Worm (Caenorhabditis elegans): Measurements from ENCODE around the gene cfp-1.

Gene cfp-1

ce11 chrIV:14033752-14034570, 43.3 kb upstream of the cfp-1 start (continued):
- TF ChIP-seq alr-1 (tag; optimal IDR thresholded peaks at IDR 0.05; ENCODE audit: borderline replicate concordance) (no peak), sptf-1 (tag; optimal IDR thresholded peaks at IDR 0.05) (no peak), blmp-1 (tag; optimal IDR thresholded peaks at IDR 0.05) (peak; percentile 69), zag-1 (tag; optimal IDR thresholded peaks at IDR 0.05) (peak; percentile 70), dsc-1 (tag; optimal IDR thresholded peaks at IDR 0.05) (peak; percentile 81), fos-1 (tag; optimal IDR thresholded peaks at IDR 0.05) (peak; percentile 70), nhr-90 (tag; optimal IDR thresholded peaks at IDR 0.05; ENCODE audit: poor library complexity) (peak; percentile 56), sup-37 (GFP tag; optimal IDR thresholded peaks at IDR 0.05) (peak; percentile 64), ets-5 (GFP tag; IDR thresholded peaks at IDR 0.05) (no peak), ztf-11 (tag; optimal IDR thresholded peaks at IDR 0.05) (peak; percentile 70 to 85), egl-13 (tag; optimal IDR thresholded peaks at IDR 0.05) (peak; percentile 79), Y116A8C.19 (tag; optimal IDR thresholded peaks at IDR 0.05; ENCODE audit: borderline replicate concordance) (no peak), egl-27 (tag; optimal IDR thresholded peaks at IDR 0.05) (no peak), unc-86 (tag; optimal IDR thresholded peaks at IDR 0.05) (peak; percentile 62), zip-4 (GFP tag; optimal IDR thresholded peaks at IDR 0.05) (peak; percentile 76), ceh-8 (GFP tag; optimal IDR thresholded peaks at IDR 0.05) (peak; percentile 56), fkh-10 (GFP tag; optimal IDR thresholded peaks at IDR 0.05) (peak; percentile 95), nhr-77 (tag; optimal IDR thresholded peaks at IDR 0.05) (peak; percentile 45), nhr-85 (tag) (peak; percentile 86), sox-4 (tag; optimal IDR thresholded peaks at IDR 0.05) (peak; percentile 56), unc-62 (GFP tag; optimal IDR thresholded peaks at IDR 0.05) (no peak), nhr-20 (tag; optimal IDR thresholded peaks at IDR 0.05) (peak; percentile 55), tlp-1 (tag; optimal IDR thresholded peaks at IDR 0.05) (no peak), unc-98 (GFP tag; IDR thresholded peaks at IDR 0.05) (no peak), fkh-8 (tag; optimal IDR thresholded peaks at IDR 0.05) (peak; percentile 83), nhr-237 (tag; optimal IDR thresholded peaks at IDR 0.05) (no peak), hpl-2 (GFP tag; optimal IDR thresholded peaks at IDR 0.05) (peak; percentile 21), rnt-1 (tag; optimal IDR thresholded peaks at IDR 0.05) (peak; percentile 78), dpl-1 (GFP tag; optimal IDR thresholded peaks at IDR 0.05) (peak; percentile 0 to 30 (median 5)), nhr-76 (tag; optimal IDR thresholded peaks at IDR 0.05) (peak; percentile 84), lsy-2 (tag; optimal IDR thresholded peaks at IDR 0.05) (peak; percentile 62 to 64), ceh-88 (GFP tag; IDR thresholded peaks at IDR 0.05) (peak; percentile 76), C04F5.9 (tag; optimal IDR thresholded peaks at IDR 0.05) (no peak), ama-1 (optimal IDR thresholded peaks at IDR 0.05) (peak; percentile 100)

ce11 chrIV:14034571-14034954, 42.7 kb upstream of the cfp-1 start:
- TF ChIP-seq skn-1 (tag; optimal IDR thresholded peaks at IDR 0.05) (no peak), efl-1 (optimal IDR thresholded peaks at IDR 0.05) (no peak), efl-1 (GFP tag; optimal IDR thresholded peaks at IDR 0.05 in 1 of 2) (peak in 1 of 2 experiments; percentile 82)

- TF ChIP-seq jun-1 (tag; optimal IDR thresholded peaks at IDR 0.05) (no peak), aha-1 (tag; optimal IDR thresholded peaks at IDR 0.05) (no peak), blmp-1 (tag; optimal IDR thresholded peaks at IDR 0.05) (peak; percentile 25), lin-39 (tag; optimal IDR thresholded peaks at IDR 0.05) (no peak), C34B4.2 (tag; optimal IDR thresholded peaks at IDR 0.05) (no peak), alr-1 (tag; optimal IDR thresholded peaks at IDR 0.05; ENCODE audit: borderline replicate concordance) (no peak), pqm-1 (tag; optimal IDR thresholded peaks at IDR 0.05) (no peak)
These were observed 33.6 kb upstream of the cfp-1 start, which contains the start of gene Y37A1B.7 for ce11 chrIV:14043680-14044079. Gene Y37A1B.7, minus strand, starts transcription at chrIV:14043780.
